Worm (Caenorhabditis elegans) whole organism, mixed stage, embryonic: ENCODE results near the gene B0001.7.

Source experiments
- M03D4.4 ChIP-seq: sonication (generic microtip); optimal IDR thresholded peaks from 2 replicates; lab custom pipeline; 2017; ENCODE audit warnings: mild to moderate bottlenecking, missing genetic modification characterization, missing compliant biosample characterization
- bed-3 ChIP-seq: fragments of 200-800 bp; sonication (Bioruptor generic); optimal IDR thresholded peaks from 3 replicates; lab custom pipeline; 2018; ENCODE audit warnings: mild to moderate bottlenecking, missing genetic modification characterization, moderate library complexity, missing compliant biosample characterization
- blmp-1 ChIP-seq: fragments of 150-350 bp; optimal IDR thresholded peaks from 2 replicates; lab custom pipeline; 2014; ENCODE audit warnings: missing biosample characterization, missing genetic modification characterization
- ceh-39 ChIP-seq: fragments of 150-350 bp; optimal IDR thresholded peaks from 2 replicates; lab custom pipeline; 2014; ENCODE audit warnings: missing biosample characterization, missing genetic modification characterization
- ceh-83 ChIP-seq: fragments of 200-800 bp; sonication (Bioruptor generic); optimal IDR thresholded peaks from 2 replicates; lab custom pipeline; 2018; ENCODE audit warnings: mild to moderate bottlenecking, missing genetic modification characterization, missing compliant biosample characterization
- ces-1 ChIP-seq: fragments of 150-350 bp; optimal IDR thresholded peaks from 2 replicates; lab custom pipeline; 2014; ENCODE audit warnings: missing biosample characterization, missing genetic modification reagents, missing genetic modification characterization
- cnd-1 ChIP-seq: fragments of 200-800 bp; sonication (Bioruptor generic); optimal IDR thresholded peaks from 2 replicates; lab custom pipeline; 2018; ENCODE audit warnings: mild to moderate bottlenecking, missing genetic modification characterization, missing compliant biosample characterization
- drap-1 ChIP-seq: fragments of 200-800 bp; sonication (Bioruptor generic); optimal IDR thresholded peaks from 3 replicates; lab custom pipeline; 2018; ENCODE audit warnings: mild to moderate bottlenecking, missing genetic modification characterization, missing compliant biosample characterization
- elt-1 ChIP-seq: sonication (generic microtip); optimal IDR thresholded peaks from 2 replicates; lab custom pipeline; 2017; ENCODE audit warnings: missing genetic modification characterization, mild to moderate bottlenecking, missing compliant biosample characterization, antibody characterized with exemption, moderate library complexity, borderline replicate concordance; ENCODE audit not compliant: insufficient read depth
- elt-3 ChIP-seq: fragments of 150-350 bp; optimal IDR thresholded peaks from 2 replicates; lab custom pipeline; 2014; ENCODE audit warnings: missing biosample characterization, missing genetic modification characterization
- flh-1 ChIP-seq: fragments of 200-800 bp; sonication (Bioruptor generic); optimal IDR thresholded peaks from 2 replicates; lab custom pipeline; 2018; ENCODE audit warnings: mild to moderate bottlenecking, missing genetic modification characterization, moderate library complexity, missing compliant biosample characterization
- ham-2 ChIP-seq: fragments of 200-800 bp; sonication (Bioruptor generic); optimal IDR thresholded peaks from 2 replicates; lab custom pipeline; 2018; ENCODE audit warnings: mild to moderate bottlenecking, missing genetic modification characterization, missing compliant biosample characterization
- hlh-1 ChIP-seq: fragments of 150-350 bp; optimal IDR thresholded peaks from 2 replicates; lab custom pipeline; 2014; ENCODE audit warnings: missing biosample characterization, missing genetic modification reagents, missing genetic modification characterization
- lin-13 ChIP-seq: fragments of 150-350 bp; optimal IDR thresholded peaks from 2 replicates; lab custom pipeline; 2014; ENCODE audit warnings: missing biosample characterization, missing genetic modification characterization
- lin-32 ChIP-seq: fragments of 200-800 bp; sonication (Bioruptor generic); optimal IDR thresholded peaks from 2 replicates; lab custom pipeline; 2018; ENCODE audit warnings: mild to moderate bottlenecking, missing genetic modification characterization, missing compliant biosample characterization
- mep-1 ChIP-seq: fragments of 150-350 bp; optimal IDR thresholded peaks from 2 replicates; lab custom pipeline; 2017; ENCODE audit warnings: missing biosample characterization, missing genetic modification reagents, missing genetic modification characterization, inconsistent platforms
- mls-2 ChIP-seq: sonication (generic microtip); optimal IDR thresholded peaks from 2 replicates; lab custom pipeline; 2016; ENCODE audit warnings: mild to moderate bottlenecking, missing genetic modification characterization, moderate library complexity, missing compliant biosample characterization
- nhr-12 ChIP-seq: fragments of 150-350 bp; optimal IDR thresholded peaks from 2 replicates; lab custom pipeline; 2014; ENCODE audit warnings: missing biosample characterization, missing genetic modification characterization
- nhr-2 ChIP-seq: fragments of 150-350 bp; optimal IDR thresholded peaks from 2 replicates; lab custom pipeline; 2014; ENCODE audit warnings: missing biosample characterization, missing genetic modification characterization
- nhr-237 ChIP-seq: fragments of 150-350 bp; optimal IDR thresholded peaks from 2 replicates; lab custom pipeline; 2014; ENCODE audit warnings: missing biosample characterization, missing genetic modification characterization
- nhr-28 ChIP-seq: fragments of 150-350 bp; optimal IDR thresholded peaks from 2 replicates; lab custom pipeline; 2014; ENCODE audit warnings: missing biosample characterization, missing genetic modification characterization
- nhr-76 ChIP-seq: sonication (generic microtip); optimal IDR thresholded peaks from 2 replicates; lab custom pipeline; 2017; ENCODE audit warnings: missing biosample characterization, missing genetic modification characterization
- pha-4 ChIP-seq: fragments of 150-350 bp; optimal IDR thresholded peaks from 2 replicates; lab custom pipeline; 2018; ENCODE audit warnings: missing biosample characterization, missing genetic modification reagents, missing genetic modification characterization
- sem-2 ChIP-seq: fragments of 200-800 bp; sonication (Bioruptor generic); optimal IDR thresholded peaks from 2 replicates; lab custom pipeline; 2018; ENCODE audit warnings: mild to moderate bottlenecking, missing genetic modification characterization, missing compliant biosample characterization
- snpc-4 ChIP-seq: fragments of 150-350 bp; optimal IDR thresholded peaks from 2 replicates; lab custom pipeline; 2014; ENCODE audit warnings: missing biosample characterization, missing genetic modification characterization
- sptf-1 ChIP-seq: sonication (generic microtip); optimal IDR thresholded peaks from 2 replicates; lab custom pipeline; 2017; ENCODE audit warnings: mild to moderate bottlenecking, missing genetic modification characterization, moderate library complexity, missing compliant biosample characterization
- tbx-8 ChIP-seq: fragments of 200-800 bp; sonication (Bioruptor generic); optimal IDR thresholded peaks from 2 replicates; lab custom pipeline; 2018; ENCODE audit warnings: mild to moderate bottlenecking, missing genetic modification characterization, moderate library complexity, missing compliant biosample characterization
- unc-120 ChIP-seq: sonication (generic microtip); optimal IDR thresholded peaks from 2 replicates; lab custom pipeline; 2017; ENCODE audit warnings: missing genetic modification characterization, missing compliant biosample characterization; ENCODE audit not compliant: poor library complexity, severe bottlenecking
- unc-39 ChIP-seq: fragments of 150-350 bp; optimal IDR thresholded peaks from 2 replicates; lab custom pipeline; 2014; ENCODE audit warnings: missing biosample characterization, missing genetic modification characterization
- unc-62 ChIP-seq: fragments of 150-350 bp; optimal IDR thresholded peaks from 2 replicates; lab custom pipeline; 2014; ENCODE audit warnings: missing biosample characterization, missing genetic modification reagents, missing genetic modification characterization
- zip-8 ChIP-seq: fragments of 150-350 bp; optimal IDR thresholded peaks from 2 replicates; lab custom pipeline; 2014; ENCODE audit warnings: missing biosample characterization, missing genetic modification characterization
- ztf-11 ChIP-seq: fragments of 150-350 bp; optimal IDR thresholded peaks from 2 replicates; lab custom pipeline; 2014; ENCODE audit warnings: missing biosample characterization, missing genetic modification characterization

The B0001.7 gene

DNA sequence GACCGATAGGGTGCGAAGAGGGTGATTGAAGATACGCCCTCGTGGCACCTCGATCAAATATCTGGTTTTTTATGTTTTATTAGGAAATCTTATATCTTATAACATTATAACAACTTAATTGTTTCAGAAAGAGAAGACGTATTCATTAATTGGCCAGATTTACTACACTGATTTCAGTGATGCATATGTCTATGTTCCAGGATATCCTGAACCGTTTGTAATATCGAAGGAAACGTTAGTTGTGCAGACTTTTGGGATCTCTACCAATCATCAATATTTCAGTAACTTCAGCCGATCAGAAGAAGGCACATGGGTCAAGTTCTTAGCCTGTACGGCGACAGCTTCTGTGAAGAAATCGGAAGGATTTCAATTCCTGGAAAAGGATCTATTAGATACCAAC lies 6.4 kb upstream of the B0001.7 start:
- no peak for TF ChIP-seq ces-1 (GFP tag; lab: Kevin White, UChicago)
- no peak for TF ChIP-seq elt-1
- TF ChIP-seq mls-2 (tag; lab: Kevin White, UChicago) = no peak
- TF ChIP-seq ztf-11 = no peak
- no peak for TF ChIP-seq snpc-4
- no peak for TF ChIP-seq unc-120 (tag; lab: Kevin White, UChicago)
- no peak for TF ChIP-seq nhr-12 (tag; lab: Kevin White, UChicago)
- no peak for TF ChIP-seq ceh-83 (GFP tag; lab: Kevin White, UChicago)
- TF ChIP-seq nhr-237 (tag; lab: Kevin White, UChicago) = no peak
- no peak for TF ChIP-seq cnd-1 (tag; lab: Kevin White, UChicago)
- no peak for TF ChIP-seq pha-4
- TF ChIP-seq nhr-28 (tag; lab: Kevin White, UChicago) = no peak
- TF ChIP-seq, all 35 proteins: peak for 0

DNA sequence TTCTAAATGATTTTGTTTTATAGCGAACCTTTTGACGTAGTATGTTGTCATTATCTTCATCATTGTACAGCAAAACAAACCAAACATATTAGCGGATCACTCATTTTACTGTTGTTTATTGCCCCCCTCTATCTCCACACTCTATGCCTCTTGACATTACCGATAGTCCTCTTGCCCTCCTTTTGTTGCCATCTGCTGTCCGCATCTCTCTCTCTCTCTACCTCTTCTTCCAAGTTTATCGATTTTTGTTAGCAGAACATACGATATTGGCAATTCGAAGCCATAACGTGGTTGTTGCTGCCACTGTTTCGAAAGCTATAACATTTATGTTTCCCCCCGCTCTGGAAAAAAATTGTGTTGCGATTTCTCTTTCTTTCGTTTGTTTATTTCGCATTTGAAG lies 3.9 kb upstream of the B0001.7 start:
- no peak for TF ChIP-seq sptf-1 (tag; lab: Kevin White, UChicago)
- TF ChIP-seq ham-2 (GFP tag; lab: Kevin White, UChicago) = peak; percentile 78
- peak; percentile 70 for TF ChIP-seq cnd-1 (tag; lab: Kevin White, UChicago)
- peak; percentile 59 for TF ChIP-seq nhr-2 (tag; lab: Kevin White, UChicago)
- TF ChIP-seq ceh-39 (tag; lab: Kevin White, UChicago) = peak; percentile 35
- peak; percentile 61 for TF ChIP-seq lin-32
- TF ChIP-seq, all 35 proteins: peak for 5

DNA sequence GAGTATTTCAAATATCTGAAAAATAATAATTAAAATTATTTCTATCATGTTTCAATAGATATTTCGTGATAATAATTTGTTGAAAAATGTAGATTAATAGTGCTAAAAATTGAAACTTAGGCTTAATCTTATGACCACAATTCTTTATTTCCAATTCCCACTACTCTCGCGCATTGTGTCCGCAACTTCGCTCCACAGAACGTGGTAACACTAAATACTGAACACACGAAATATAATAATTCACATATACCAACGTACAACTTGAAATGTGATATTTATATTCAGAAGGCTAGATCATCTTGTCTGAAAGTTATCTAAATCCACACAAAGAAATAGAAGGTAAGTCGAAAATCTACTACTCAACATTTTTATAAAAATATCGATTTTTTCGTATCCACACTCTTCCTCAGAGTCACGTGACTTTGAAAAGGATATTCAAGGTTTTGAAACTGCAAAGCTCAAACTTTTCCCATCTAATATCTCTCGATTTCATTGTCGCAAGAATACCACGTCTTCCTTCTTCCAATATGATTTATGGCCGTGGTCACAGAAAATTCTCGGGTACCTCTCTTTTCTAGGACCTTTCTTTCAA lies 2.7 kb upstream of the B0001.7 start, which contains the start of gene eri-12:
TSS of gene eri-12 (plus strand) at position 197 of the 592 bp plus-strand sequence.
- TF ChIP-seq unc-62 (GFP tag; lab: Kevin White, UChicago) (peak; percentile 73), drap-1 (GFP tag; lab: Kevin White, UChicago) (no peak), sem-2 (no peak), ham-2 (GFP tag; lab: Kevin White, UChicago) (no peak), blmp-1 (tag; lab: Kevin White, UChicago) (no peak), mep-1 (tag; lab: Kevin White, UChicago) (no peak), elt-3 (tag; lab: Kevin White, UChicago) (no peak)

DNA sequence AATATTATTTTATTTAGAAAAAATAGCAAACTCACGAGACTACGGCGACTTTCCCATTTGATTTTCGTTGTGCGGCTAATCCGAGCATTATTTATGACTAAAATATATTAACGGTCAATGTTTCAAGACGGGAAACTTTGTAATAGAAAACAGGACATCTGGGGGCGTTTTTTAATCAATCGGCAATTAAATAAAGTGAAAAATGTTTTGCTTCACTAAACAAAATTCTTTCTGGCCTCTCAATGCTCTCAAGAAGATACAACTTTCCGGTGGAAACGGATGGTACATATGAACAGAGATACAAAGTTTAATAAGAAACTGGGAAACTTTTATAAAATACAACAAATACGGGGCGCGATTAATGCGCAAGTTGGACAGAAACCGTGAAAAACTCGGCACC lies 3.2 kb downstream of the B0001.7 start, which contains the start of gene B0001.2:
TSS of gene B0001.2 (minus strand) at position 101 of the 400 bp plus-strand sequence.
- no peak for TF ChIP-seq cnd-1 (tag; lab: Kevin White, UChicago)
- TF ChIP-seq M03D4.4 (tag; lab: Kevin White, UChicago) = no peak
- no peak for TF ChIP-seq nhr-237 (tag; lab: Kevin White, UChicago)
- no peak for TF ChIP-seq unc-39 (tag; lab: Kevin White, UChicago)

DNA sequence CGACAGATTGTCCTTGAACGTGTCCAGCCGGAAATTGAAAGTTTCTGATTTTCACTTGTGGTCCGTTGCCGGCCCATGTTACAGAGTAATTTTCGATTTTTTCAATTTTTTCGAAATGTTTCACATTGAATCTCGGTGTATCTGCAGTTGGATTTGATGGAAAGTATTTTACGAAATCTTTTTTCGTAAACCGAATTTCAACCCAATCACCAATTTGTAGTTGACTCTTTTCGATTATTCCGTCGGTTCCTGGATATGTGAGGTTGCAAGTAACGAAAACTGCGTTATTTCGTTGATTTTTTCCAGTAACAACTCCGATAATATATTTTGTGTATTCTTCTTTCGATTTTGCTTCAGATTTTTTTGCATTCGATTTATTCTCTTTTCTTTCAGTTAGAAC lies 4.4 kb downstream of the B0001.7 start:
- TF ChIP-seq zip-8 (tag; lab: Kevin White, UChicago) (no peak), tbx-8 (GFP tag; lab: Kevin White, UChicago) (no peak), ztf-11 (no peak)

DNA sequence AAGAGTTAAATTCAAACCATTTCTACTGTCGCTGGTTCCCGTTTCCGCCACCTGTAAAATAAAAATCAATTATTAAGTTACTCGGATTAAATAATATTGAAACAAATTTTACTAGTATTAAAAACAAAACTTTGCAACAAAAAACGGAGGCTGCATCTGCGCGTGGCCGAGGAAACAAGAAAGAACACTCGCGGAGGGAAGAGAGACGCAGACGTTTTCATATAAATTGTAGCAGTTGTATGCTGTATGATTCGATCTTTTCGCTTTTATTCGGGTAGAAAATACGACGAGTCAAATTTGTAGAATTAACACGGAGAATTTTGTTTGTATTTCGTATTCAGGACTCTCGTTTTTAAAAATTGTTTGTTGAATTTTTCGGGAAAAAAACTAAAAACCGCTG lies 8.4 kb downstream of the B0001.7 start, which contains the start of gene B0001.3:
TSS of gene B0001.3 (minus strand) at position 55 of the 400 bp plus-strand sequence.
- TF ChIP-seq sem-2 = no peak
- no peak for TF ChIP-seq ham-2 (GFP tag; lab: Kevin White, UChicago)
- no peak for TF ChIP-seq mep-1 (tag; lab: Kevin White, UChicago)
- no peak for TF ChIP-seq ceh-39 (tag; lab: Kevin White, UChicago)
- no peak for TF ChIP-seq hlh-1 (tag; lab: Kevin White, UChicago)
- no peak for TF ChIP-seq drap-1 (GFP tag; lab: Kevin White, UChicago)
- TF ChIP-seq bed-3 (GFP tag; lab: Kevin White, UChicago) = no peak
- TF ChIP-seq zip-8 (tag; lab: Kevin White, UChicago) = no peak
- no peak for TF ChIP-seq flh-1 (GFP tag; lab: Kevin White, UChicago)
- no peak for TF ChIP-seq nhr-76 (tag; lab: Kevin White, UChicago)
- no peak for TF ChIP-seq lin-13 (tag; lab: Kevin White, UChicago)
- TF ChIP-seq, all 35 proteins: peak for 0
